Worm (Caenorhabditis elegans): ENCODE measurements around the gene Y54G2A.52.
A peak's percentile ranks its signal among the peaks of the same experiment; 100 is the strongest.

Y54G2A.52 gene

DNA sequence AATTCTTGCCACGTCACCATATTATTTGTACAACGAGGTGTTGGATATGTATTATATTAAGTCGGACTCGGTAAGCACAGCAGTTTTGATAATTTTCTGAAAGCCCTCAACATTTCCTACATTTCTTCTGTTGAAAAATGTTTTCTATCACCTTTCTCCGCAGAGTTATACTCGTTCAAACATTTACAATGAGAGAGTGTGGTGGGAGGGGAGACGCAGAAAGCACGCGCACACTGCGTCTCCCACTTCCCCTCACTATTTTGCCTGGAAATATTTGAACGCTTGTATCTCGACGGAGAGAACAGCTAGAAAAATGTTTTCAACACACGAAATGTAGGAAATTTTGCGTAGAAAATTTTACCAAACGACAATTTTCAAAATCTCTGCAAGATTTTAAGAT, 34.3 kb downstream of the Y54G2A.52 start:
- no peak for TF ChIP-seq ztf-29 (GFP tag; IDR thresholded peaks at IDR 0.05)
- TF ChIP-seq klf-2 (GFP tag; conservative IDR thresholded peaks at IDR 0.05): no peak
- TF ChIP-seq cog-1 (tag; optimal IDR thresholded peaks at IDR 0.05): no peak
- no peak for TF ChIP-seq flt-1 (GFP tag; IDR thresholded peaks at IDR 0.05)
- TF ChIP-seq T22C8.4 (GFP tag; IDR thresholded peaks at IDR 0.05): no peak
- TF ChIP-seq ref-1 (GFP tag; conservative IDR thresholded peaks at IDR 0.05): no peak
- no peak for TF ChIP-seq ztf-23 (GFP tag; IDR thresholded peaks at IDR 0.05)
- TF ChIP-seq med-1 (GFP tag; optimal IDR thresholded peaks at IDR 0.05; ENCODE audit: insufficient read depth): no peak
- TF ChIP-seq tab-1 (GFP tag; IDR thresholded peaks at IDR 0.05): no peak

ce11 chrIV:2762380-2762779, 36.1 kb downstream of the Y54G2A.52 start, which contains the start of gene Y54G2A.77:
Gene Y54G2A.77, plus strand, starts transcription at chrIV:2762680.
- no peak for TF ChIP-seq ref-1 (GFP tag; conservative IDR thresholded peaks at IDR 0.05)
- no peak for TF ChIP-seq med-1 (GFP tag; optimal IDR thresholded peaks at IDR 0.05; ENCODE audit: insufficient read depth)
- TF ChIP-seq cog-1 (tag; optimal IDR thresholded peaks at IDR 0.05): no peak
- no peak for TF ChIP-seq tab-1 (GFP tag; IDR thresholded peaks at IDR 0.05)
- TF ChIP-seq flt-1 (GFP tag; IDR thresholded peaks at IDR 0.05): no peak
- TF ChIP-seq T22C8.4 (GFP tag; IDR thresholded peaks at IDR 0.05): no peak
- TF ChIP-seq klf-2 (GFP tag; conservative IDR thresholded peaks at IDR 0.05): no peak
- TF ChIP-seq ztf-23 (GFP tag; IDR thresholded peaks at IDR 0.05): no peak
- TF ChIP-seq ztf-29 (GFP tag; IDR thresholded peaks at IDR 0.05): no peak

ce11 chrIV:2761477-2761876, 37.0 kb downstream of the Y54G2A.52 start:
- TF ChIP-seq ref-1 (GFP tag; conservative IDR thresholded peaks at IDR 0.05) (no peak), tab-1 (GFP tag; IDR thresholded peaks at IDR 0.05) (no peak), klf-2 (GFP tag; conservative IDR thresholded peaks at IDR 0.05) (no peak), flt-1 (GFP tag; IDR thresholded peaks at IDR 0.05) (no peak)

ce11 chrIV:2759163-2759562, 39.3 kb downstream of the Y54G2A.52 start, which contains the start of gene Y54G2A.38:
Gene Y54G2A.38, plus strand, starts transcription at chrIV:2759463.
- no peak for TF ChIP-seq ztf-29 (GFP tag; IDR thresholded peaks at IDR 0.05)
- TF ChIP-seq cog-1 (tag; optimal IDR thresholded peaks at IDR 0.05): no peak

- no peak for TF ChIP-seq ztf-29 (GFP tag; IDR thresholded peaks at IDR 0.05)
- TF ChIP-seq med-1 (GFP tag; optimal IDR thresholded peaks at IDR 0.05; ENCODE audit: insufficient read depth): no peak
- no peak for TF ChIP-seq cog-1 (tag; optimal IDR thresholded peaks at IDR 0.05)
- no peak for TF ChIP-seq T22C8.4 (GFP tag; IDR thresholded peaks at IDR 0.05)
- TF ChIP-seq ref-1 (GFP tag; conservative IDR thresholded peaks at IDR 0.05): no peak
- TF ChIP-seq tab-1 (GFP tag; IDR thresholded peaks at IDR 0.05): no peak
- no peak for TF ChIP-seq klf-2 (GFP tag; conservative IDR thresholded peaks at IDR 0.05)
- TF ChIP-seq flt-1 (GFP tag; IDR thresholded peaks at IDR 0.05): no peak
- no peak for TF ChIP-seq ztf-23 (GFP tag; IDR thresholded peaks at IDR 0.05)
Observed at ce11 chrIV:2758079-2758478, 40.4 kb downstream of the Y54G2A.52 start.

DNA sequence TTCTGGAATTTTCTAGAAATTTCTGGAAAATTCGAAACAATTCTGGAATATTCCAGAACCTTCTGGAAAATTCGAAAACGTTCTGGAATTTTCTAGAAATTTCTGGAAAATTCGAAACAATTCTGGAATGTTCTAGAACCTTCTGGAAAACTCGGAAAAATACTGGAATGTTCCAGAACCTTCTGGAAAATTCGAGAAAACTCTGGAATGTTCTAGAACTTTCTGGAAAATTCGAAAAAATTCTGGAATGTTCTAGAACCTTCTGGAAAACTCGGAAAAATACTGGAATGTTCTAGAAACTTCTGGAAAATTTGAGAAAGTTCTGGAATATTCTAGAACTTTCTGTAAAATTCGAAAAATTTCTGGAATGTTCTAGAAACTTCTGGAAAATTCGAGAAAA, 42.4 kb downstream of the Y54G2A.52 start:
- TF ChIP-seq flt-1 (GFP tag; IDR thresholded peaks at IDR 0.05): peak; percentile 71

- TF ChIP-seq T22C8.4 (GFP tag; IDR thresholded peaks at IDR 0.05): no peak
- TF ChIP-seq ztf-23 (GFP tag; IDR thresholded peaks at IDR 0.05): no peak
- no peak for TF ChIP-seq flt-1 (GFP tag; IDR thresholded peaks at IDR 0.05)
- no peak for TF ChIP-seq klf-2 (GFP tag; conservative IDR thresholded peaks at IDR 0.05)
- no peak for TF ChIP-seq med-1 (GFP tag; optimal IDR thresholded peaks at IDR 0.05; ENCODE audit: insufficient read depth)
- no peak for TF ChIP-seq cog-1 (tag; optimal IDR thresholded peaks at IDR 0.05)
Observed at ce11 chrIV:2753541-2753940, 44.9 kb downstream of the Y54G2A.52 start.

ce11 chrIV:2751568-2751967, 46.9 kb downstream of the Y54G2A.52 start, which contains the start of gene Y54G2A.41:
Gene Y54G2A.41, plus strand, starts transcription at chrIV:2751868.
- no peak for TF ChIP-seq cog-1 (tag; optimal IDR thresholded peaks at IDR 0.05)
- TF ChIP-seq ztf-23 (GFP tag; IDR thresholded peaks at IDR 0.05): no peak
- TF ChIP-seq ztf-29 (GFP tag; IDR thresholded peaks at IDR 0.05): no peak
- no peak for TF ChIP-seq T22C8.4 (GFP tag; IDR thresholded peaks at IDR 0.05)
- no peak for TF ChIP-seq ref-1 (GFP tag; conservative IDR thresholded peaks at IDR 0.05)
- no peak for TF ChIP-seq tab-1 (GFP tag; IDR thresholded peaks at IDR 0.05)
- TF ChIP-seq flt-1 (GFP tag; IDR thresholded peaks at IDR 0.05): no peak
- TF ChIP-seq med-1 (GFP tag; optimal IDR thresholded peaks at IDR 0.05; ENCODE audit: insufficient read depth): no peak
- TF ChIP-seq klf-2 (GFP tag; conservative IDR thresholded peaks at IDR 0.05): no peak

DNA sequence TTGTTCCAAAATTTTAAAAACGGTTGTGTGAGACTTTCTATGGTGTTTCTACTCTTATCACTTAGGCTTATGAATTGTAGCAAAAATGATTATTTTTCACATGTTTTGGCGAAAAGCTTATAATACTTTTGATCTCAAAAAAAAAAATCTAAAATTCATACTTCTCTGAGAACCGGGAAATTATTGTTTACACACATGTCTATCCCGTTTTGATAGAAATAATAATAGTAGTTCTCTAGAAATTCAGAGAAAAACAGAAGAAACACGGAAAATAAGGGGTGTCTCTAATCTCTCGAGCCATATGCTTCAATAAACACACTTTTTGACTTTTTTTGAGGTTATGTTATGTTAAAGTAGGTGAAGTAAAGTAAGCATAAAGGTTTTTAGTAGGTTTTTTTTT, 47.9 kb downstream of the Y54G2A.52 start:
- no peak for TF ChIP-seq ztf-23 (GFP tag; IDR thresholded peaks at IDR 0.05)
- TF ChIP-seq ztf-29 (GFP tag; IDR thresholded peaks at IDR 0.05): no peak
- TF ChIP-seq klf-2 (GFP tag; conservative IDR thresholded peaks at IDR 0.05): no peak
- TF ChIP-seq ref-1 (GFP tag; conservative IDR thresholded peaks at IDR 0.05): no peak
- no peak for TF ChIP-seq cog-1 (tag; optimal IDR thresholded peaks at IDR 0.05)
- no peak for TF ChIP-seq med-1 (GFP tag; optimal IDR thresholded peaks at IDR 0.05; ENCODE audit: insufficient read depth)
- TF ChIP-seq flt-1 (GFP tag; IDR thresholded peaks at IDR 0.05): no peak
- TF ChIP-seq tab-1 (GFP tag; IDR thresholded peaks at IDR 0.05): no peak
- no peak for TF ChIP-seq T22C8.4 (GFP tag; IDR thresholded peaks at IDR 0.05)

ce11 chrIV:2748863-2749451, 49.5 kb downstream of the Y54G2A.52 start:
- TF ChIP-seq ref-1 (GFP tag; conservative IDR thresholded peaks at IDR 0.05) (no peak), T22C8.4 (GFP tag; IDR thresholded peaks at IDR 0.05) (no peak), tab-1 (GFP tag; IDR thresholded peaks at IDR 0.05) (no peak), med-1 (GFP tag; optimal IDR thresholded peaks at IDR 0.05; ENCODE audit: insufficient read depth) (no peak), flt-1 (GFP tag; IDR thresholded peaks at IDR 0.05) (no peak), klf-2 (GFP tag; conservative IDR thresholded peaks at IDR 0.05) (no peak), ztf-29 (GFP tag; IDR thresholded peaks at IDR 0.05) (no peak), ztf-23 (GFP tag; IDR thresholded peaks at IDR 0.05) (no peak), cog-1 (tag; optimal IDR thresholded peaks at IDR 0.05) (no peak)
